Worm (Caenorhabditis elegans): ENCODE data around the gene ppm-1.D.

DNA sequence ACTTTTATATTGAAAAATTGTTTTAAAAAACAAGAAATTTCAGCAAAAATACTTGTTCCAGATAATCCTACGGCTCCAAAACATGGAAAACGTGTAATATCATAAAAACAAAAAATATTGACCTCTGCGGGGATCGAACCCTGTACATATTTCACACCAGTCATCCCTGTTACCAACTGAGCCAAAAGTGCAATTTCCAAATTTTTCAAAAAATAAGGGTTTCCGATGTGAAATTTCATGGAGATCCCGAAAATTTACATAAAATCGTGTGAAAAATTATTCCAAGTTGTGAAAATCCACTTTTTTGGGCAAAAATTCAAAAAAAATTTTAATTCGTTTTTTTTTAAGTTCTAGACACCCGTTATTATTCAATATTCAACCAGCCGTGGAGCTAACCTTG is 27.2 kb upstream of the ppm-1.D start:
- no peak for TF ChIP-seq ama-1 (optimal IDR thresholded peaks at IDR 0.05)
- TF ChIP-seq aly-1 (tag; optimal IDR thresholded peaks at IDR 0.05) = no peak
- no peak for TF ChIP-seq tbx-37 (GFP tag; conservative IDR thresholded peaks at IDR 0.05)
- no peak for TF ChIP-seq flt-1 (GFP tag; IDR thresholded peaks at IDR 0.05)

All from whole organism, early embryonic.